Worm (Caenorhabditis elegans): ENCODE results near the gene afmd-2.

- TF ChIP-seq ceh-13 (GFP tag; optimal IDR thresholded peaks at IDR 0.05) (no peak), ama-1 (optimal IDR thresholded peaks at IDR 0.05) (no peak), hmg-4 (GFP tag; optimal IDR thresholded peaks at IDR 0.05) (no peak), hmbx-1 (tag; optimal IDR thresholded peaks at IDR 0.05) (no peak), sea-1 (GFP tag; conservative IDR thresholded peaks at IDR 0.05) (no peak), B0310.2 (tag; optimal IDR thresholded peaks at IDR 0.05) (no peak), flt-1 (GFP tag; IDR thresholded peaks at IDR 0.05) (no peak), pes-1 (GFP tag; IDR thresholded peaks at IDR 0.05) (no peak)
These were observed 3.9 kb upstream of the afmd-2 start, which contains the start of gene seld-1 for ce11 chrIV:13505144-13505543.
